Worm (Caenorhabditis elegans) whole organism, late embryonic: ENCODE measurements around the gene ugt-8.
A peak's percentile ranks its signal among the peaks of the same experiment; 100 is the strongest.

Experiments
- C08G9.2 ChIP-seq: sonication (generic microtip); optimal IDR thresholded peaks from 2 replicates; lab custom pipeline; 2016; ENCODE audit warnings: mild to moderate bottlenecking, missing genetic modification characterization, moderate library complexity, missing compliant biosample characterization
- F13H6.1 ChIP-seq: sonication (generic microtip); optimal IDR thresholded peaks from 2 replicates; lab custom pipeline; 2016; ENCODE audit warnings: missing genetic modification characterization, missing compliant biosample characterization
- T23F11.4 ChIP-seq: fragments of 200-800 bp; sonication (Bioruptor generic); optimal IDR thresholded peaks from 2 replicates; lab custom pipeline; 2018; ENCODE audit warnings: mild to moderate bottlenecking, missing genetic modification characterization, missing compliant biosample characterization
- ama-1 ChIP-seq: fragments of 150-350 bp; optimal IDR thresholded peaks from 2 replicates; lab custom pipeline; 2014
- ceh-14 ChIP-seq: sonication (generic microtip); optimal IDR thresholded peaks from 2 replicates; lab custom pipeline; 2016; ENCODE audit warnings: missing genotype, missing genetic modification characterization, missing compliant biosample characterization
- ceh-18 ChIP-seq: sonication (generic microtip); optimal IDR thresholded peaks from 2 replicates; lab custom pipeline; 2016; ENCODE audit warnings: missing genetic modification characterization, missing compliant biosample characterization
- ceh-22 ChIP-seq: sonication (generic microtip); optimal IDR thresholded peaks from 2 replicates; lab custom pipeline; 2017; ENCODE audit warnings: missing biosample characterization, missing genetic modification characterization
- ceh-24 ChIP-seq: sonication (generic microtip); optimal IDR thresholded peaks from 2 replicates; lab custom pipeline; 2016; ENCODE audit warnings: mild to moderate bottlenecking, missing genetic modification characterization, missing compliant biosample characterization
- ceh-30 ChIP-seq: fragments of 150-350 bp; optimal IDR thresholded peaks from 2 replicates; lab custom pipeline; 2014; ENCODE audit warnings: missing biosample characterization, missing genetic modification characterization
- ceh-34 ChIP-seq: sonication (generic microtip); optimal IDR thresholded peaks from 2 replicates; lab custom pipeline; 2016; ENCODE audit warnings: mild to moderate bottlenecking, missing genetic modification characterization, missing compliant biosample characterization
- ceh-45 ChIP-seq: fragments of 200-800 bp; sonication (Bioruptor generic); IDR thresholded peaks from 2 replicates; pipeline ENCODE4 v1.3.6; 2022; ENCODE audit warnings: missing genetic modification reagents, missing genetic modification characterization, missing compliant biosample characterization
- ceh-48 ChIP-seq: sonication (generic microtip); optimal IDR thresholded peaks from 2 replicates; lab custom pipeline; 2016; ENCODE audit warnings: missing genetic modification characterization, inconsistent platforms, missing compliant biosample characterization
- ceh-6 ChIP-seq: fragments of 200-800 bp; sonication (Bioruptor generic); optimal IDR thresholded peaks from 2 replicates; lab custom pipeline; 2018; ENCODE audit warnings: mild to moderate bottlenecking, missing genetic modification characterization, missing compliant biosample characterization
- ceh-9 ChIP-seq: sonication (generic microtip); optimal IDR thresholded peaks from 2 replicates; lab custom pipeline; 2016; ENCODE audit warnings: mild to moderate bottlenecking, missing genetic modification characterization, inconsistent platforms, missing compliant biosample characterization
- che-1 ChIP-seq: sonication (generic microtip); optimal IDR thresholded peaks from 2 replicates; lab custom pipeline; 2016; ENCODE audit warnings: mild to moderate bottlenecking, missing genetic modification characterization, missing compliant biosample characterization
- dmd-4 ChIP-seq: sonication (generic microtip); optimal IDR thresholded peaks from 2 replicates; lab custom pipeline; 2016; ENCODE audit warnings: borderline replicate concordance, missing genetic modification characterization, missing compliant biosample characterization
- dve-1 ChIP-seq: sonication (generic microtip); optimal IDR thresholded peaks from 2 replicates; lab custom pipeline; 2017; ENCODE audit warnings: antibody characterized with exemption, mild to moderate bottlenecking, missing genetic modification characterization, missing compliant biosample characterization
- elt-2 ChIP-seq: sonication (generic microtip); optimal IDR thresholded peaks from 2 replicates; lab custom pipeline; 2016; ENCODE audit warnings: missing genetic modification reagents, missing genetic modification characterization, missing compliant biosample characterization
- elt-4 ChIP-seq: sonication (generic microtip); optimal IDR thresholded peaks from 2 replicates; lab custom pipeline; 2016; ENCODE audit warnings: missing genetic modification characterization, missing compliant biosample characterization
- ets-4 ChIP-seq: sonication (generic microtip); optimal IDR thresholded peaks from 2 replicates; lab custom pipeline; 2016; ENCODE audit warnings: missing genetic modification characterization, missing compliant biosample characterization
- eyg-1 ChIP-seq: sonication (generic microtip); optimal IDR thresholded peaks from 2 replicates; lab custom pipeline; 2016; ENCODE audit warnings: missing genotype, missing genetic modification characterization, missing compliant biosample characterization
- fax-1 ChIP-seq: sonication (generic microtip); optimal IDR thresholded peaks from 2 replicates; lab custom pipeline; 2016; ENCODE audit warnings: missing genotype, missing genetic modification characterization, missing compliant biosample characterization
- hlh-15 ChIP-seq: sonication (generic microtip); optimal IDR thresholded peaks from 2 replicates; lab custom pipeline; 2016; ENCODE audit warnings: missing genetic modification characterization, missing compliant biosample characterization
- hlh-30 ChIP-seq: sonication (generic microtip); optimal IDR thresholded peaks from 2 replicates; lab custom pipeline; 2017; ENCODE audit warnings: antibody characterized with exemption, missing genetic modification characterization, missing compliant biosample characterization; ENCODE audit not compliant: insufficient read depth
- hlh-6 ChIP-seq: sonication (generic microtip); optimal IDR thresholded peaks from 2 replicates; lab custom pipeline; 2016; ENCODE audit warnings: missing genotype, missing genetic modification characterization, missing compliant biosample characterization
- hlh-8 ChIP-seq: sonication (generic microtip); optimal IDR thresholded peaks from 2 replicates; lab custom pipeline; 2016; ENCODE audit warnings: missing genotype, missing genetic modification characterization, missing compliant biosample characterization
- lin-11 ChIP-seq: fragments of 200-800 bp; sonication (Bioruptor generic); optimal IDR thresholded peaks from 2 replicates; lab custom pipeline; 2018; ENCODE audit warnings: mild to moderate bottlenecking, missing genetic modification characterization, missing compliant biosample characterization
- madf-2 ChIP-seq: sonication (generic microtip); optimal IDR thresholded peaks from 2 replicates; lab custom pipeline; 2017; ENCODE audit warnings: missing genetic modification characterization, missing compliant biosample characterization
- mec-3 ChIP-seq: sonication (generic microtip); optimal IDR thresholded peaks from 2 replicates; lab custom pipeline; 2016; ENCODE audit warnings: borderline replicate concordance, missing genetic modification characterization, missing compliant biosample characterization
- nfya-1 ChIP-seq: sonication (generic microtip); optimal IDR thresholded peaks from 2 replicates; lab custom pipeline; 2017; ENCODE audit warnings: missing genetic modification characterization, mild to moderate bottlenecking, missing compliant biosample characterization, antibody characterized with exemption, moderate library complexity
- nhr-232 ChIP-seq: sonication (generic microtip); optimal IDR thresholded peaks from 2 replicates; lab custom pipeline; 2016; ENCODE audit warnings: missing genetic modification characterization, missing compliant biosample characterization
- npax-4 ChIP-seq: sonication (generic microtip); optimal IDR thresholded peaks from 2 replicates; lab custom pipeline; 2016; ENCODE audit warnings: missing genetic modification characterization, missing compliant biosample characterization
- pqm-1 ChIP-seq: sonication (generic microtip); optimal IDR thresholded peaks from 2 replicates; lab custom pipeline; 2016; ENCODE audit warnings: missing genetic modification characterization, missing compliant biosample characterization
- pros-1 ChIP-seq: fragments of 150-350 bp; optimal IDR thresholded peaks from 2 replicates; lab custom pipeline; 2014; ENCODE audit warnings: missing biosample characterization, missing genetic modification reagents, missing genetic modification characterization
- ref-2 ChIP-seq: sonication (generic microtip); optimal IDR thresholded peaks from 2 replicates; lab custom pipeline; 2016; ENCODE audit warnings: missing genetic modification characterization, missing compliant biosample characterization
- rnt-1 ChIP-seq: sonication (generic microtip); optimal IDR thresholded peaks from 2 replicates; lab custom pipeline; 2016; ENCODE audit warnings: missing genetic modification characterization, missing compliant biosample characterization
- sdc-2 ChIP-seq: sonication (generic microtip); optimal IDR thresholded peaks from 2 replicates; lab custom pipeline; 2016; ENCODE audit warnings: missing genotype, missing genetic modification characterization, missing compliant biosample characterization
- sox-2 ChIP-seq: fragments of 200-800 bp; sonication (Bioruptor generic); IDR thresholded peaks from 2 replicates; pipeline ENCODE4 v1.3.6; 2022; ENCODE audit warnings: missing genetic modification reagents, missing genetic modification characterization, missing compliant biosample characterization
- sox-4 ChIP-seq: sonication (generic microtip); optimal IDR thresholded peaks from 2 replicates; lab custom pipeline; 2017; ENCODE audit warnings: mild to moderate bottlenecking, missing genetic modification characterization, inconsistent platforms, missing compliant biosample characterization
- tbx-2 ChIP-seq: sonication (generic microtip); optimal IDR thresholded peaks from 2 replicates; lab custom pipeline; 2016; ENCODE audit warnings: missing genetic modification characterization, missing compliant biosample characterization
- ttx-3 ChIP-seq: sonication (generic microtip); optimal IDR thresholded peaks from 2 replicates; lab custom pipeline; 2016; ENCODE audit warnings: missing genetic modification reagents, missing genetic modification characterization, missing compliant biosample characterization
- unc-3 ChIP-seq, 2 experiments: fragments of 200-800 bp in 1 of 2; sonication (Bioruptor generic) in 1 of 2; sonication (generic microtip) in 1 of 2; conservative IDR thresholded peaks in 1 of 2; optimal IDR thresholded peaks in 1 of 2; 2 replicates each; pipeline versions ENCODE4 v1.3.6 to Lab custom; 2016 to 2022; ENCODE audit warnings: missing compliant biosample characterization in 2 of 2, missing genetic modification characterization in 2 of 2, missing genetic modification reagents in 1 of 2
- unc-42 ChIP-seq: sonication (generic microtip); optimal IDR thresholded peaks from 2 replicates; lab custom pipeline; 2016; ENCODE audit warnings: missing genotype, missing genetic modification characterization, missing compliant biosample characterization
- unc-55 ChIP-seq: sonication (generic microtip); optimal IDR thresholded peaks from 2 replicates; lab custom pipeline; 2017; ENCODE audit warnings: missing biosample characterization, missing genetic modification reagents, missing genetic modification characterization
- unc-86 ChIP-seq: sonication (generic microtip); optimal IDR thresholded peaks from 2 replicates; lab custom pipeline; 2016; ENCODE audit warnings: missing genetic modification characterization, missing compliant biosample characterization
- zip-5 ChIP-seq: sonication (generic microtip); optimal IDR thresholded peaks from 2 replicates; lab custom pipeline; 2016; ENCODE audit warnings: missing genetic modification characterization, missing compliant biosample characterization
- ztf-16 ChIP-seq: sonication (generic microtip); optimal IDR thresholded peaks from 2 replicates; lab custom pipeline; 2017; ENCODE audit warnings: missing genetic modification characterization, missing compliant biosample characterization

ugt-8 gene

DNA sequence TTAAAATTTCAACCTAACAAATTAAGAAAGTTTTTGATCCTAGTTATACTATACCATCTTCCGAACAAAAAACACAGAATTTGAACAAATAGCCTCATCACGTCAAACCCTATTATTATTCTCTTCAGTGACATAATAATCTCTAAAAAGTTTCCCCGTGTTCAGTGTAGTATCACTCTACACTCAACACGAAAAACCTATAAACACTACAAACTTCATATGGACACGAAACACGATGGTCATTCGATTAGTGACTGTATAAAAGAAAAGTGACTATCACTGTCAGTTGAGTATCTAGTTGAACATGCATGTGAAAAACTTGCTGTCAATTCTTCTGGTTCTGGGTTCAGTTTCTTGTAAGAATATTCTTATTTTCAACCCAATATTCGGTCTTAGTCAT is at the start of gene ugt-8:
ugt-8 (plus strand) TSS at position 235 of the 400 bp plus-strand sequence.
- no peak for TF ChIP-seq ceh-6 (GFP tag; lab: Kevin White, UChicago)
- TF ChIP-seq C08G9.2 (tag; lab: Kevin White, UChicago): no peak
- no peak for TF ChIP-seq dve-1 (tag; lab: Kevin White, UChicago)
- no peak for TF ChIP-seq fax-1
- no peak for TF ChIP-seq ceh-48 (tag; lab: Kevin White, UChicago)
- no peak for TF ChIP-seq nfya-1 (tag; lab: Kevin White, UChicago)
- TF ChIP-seq ceh-9 (tag; lab: Kevin White, UChicago): no peak
- no peak for TF ChIP-seq ceh-34 (tag; lab: Kevin White, UChicago)
- no peak for TF ChIP-seq unc-55 (GFP tag; lab: Kevin White, UChicago)
- TF ChIP-seq ceh-24 (tag; lab: Kevin White, UChicago): no peak
- no peak for TF ChIP-seq ttx-3 (tag; lab: Kevin White, UChicago)
- no peak for TF ChIP-seq ref-2 (tag; lab: Kevin White, UChicago)
- no peak for TF ChIP-seq madf-2 (tag; lab: Kevin White, UChicago)

- TF ChIP-seq ceh-22 (tag; lab: Kevin White, UChicago): no peak
- TF ChIP-seq F13H6.1 (tag; lab: Kevin White, UChicago): no peak
- no peak for TF ChIP-seq sox-4 (tag; lab: Kevin White, UChicago)
- TF ChIP-seq ceh-48 (tag; lab: Kevin White, UChicago): no peak
- no peak for TF ChIP-seq lin-11 (tag; lab: Kevin White, UChicago)
- no peak for TF ChIP-seq pqm-1
- no peak for TF ChIP-seq ceh-45 (GFP tag; lab: Robert Waterston, UW)
- TF ChIP-seq ceh-9 (tag; lab: Kevin White, UChicago): no peak
- TF ChIP-seq che-1 (tag; lab: Kevin White, UChicago): no peak
- no peak for TF ChIP-seq nhr-232 (tag; lab: Kevin White, UChicago)
- no peak for TF ChIP-seq hlh-8
Observed at ce11 chrV:4857561-4857960, 46.2 kb upstream of the ugt-8 start.

- TF ChIP-seq sdc-2 (tag; lab: Kevin White, UChicago) (no peak), ztf-16 (tag; lab: Kevin White, UChicago) (no peak), rnt-1 (no peak), C08G9.2 (tag; lab: Kevin White, UChicago) (no peak), nhr-232 (tag; lab: Kevin White, UChicago) (no peak), zip-5 (tag; lab: Kevin White, UChicago) (no peak), dmd-4 (tag; lab: Kevin White, UChicago) (no peak), che-1 (tag; lab: Kevin White, UChicago) (no peak), F13H6.1 (tag; lab: Kevin White, UChicago) (no peak), pros-1 (tag; lab: Kevin White, UChicago) (no peak), ceh-48 (tag; lab: Kevin White, UChicago) (no peak), hlh-6 (tag; lab: Kevin White, UChicago) (peak; percentile 28), hlh-15 (no peak), nfya-1 (tag; lab: Kevin White, UChicago) (peak; percentile 43), ets-4 (tag; lab: Kevin White, UChicago) (no peak), eyg-1 (no peak), ceh-45 (GFP tag; lab: Robert Waterston, UW) (no peak), unc-55 (GFP tag; lab: Kevin White, UChicago) (peak; percentile 39), elt-2 (tag; lab: Kevin White, UChicago) (no peak), fax-1 (no peak), ceh-9 (tag; lab: Kevin White, UChicago) (no peak), ceh-18 (tag; lab: Kevin White, UChicago) (peak; percentile 25), madf-2 (tag; lab: Kevin White, UChicago) (no peak), tbx-2 (tag; lab: Kevin White, UChicago) (peak; percentile 21), hlh-30 (tag; lab: Kevin White, UChicago) (no peak), sox-2 (GFP tag; lab: Robert Waterston, UW) (no peak), npax-4 (tag; lab: Kevin White, UChicago) (no peak), unc-42 (tag; lab: Kevin White, UChicago) (peak; percentile 37), elt-4 (no peak), T23F11.4 (GFP tag; lab: Kevin White, UChicago) (no peak), dve-1 (tag; lab: Kevin White, UChicago) (no peak), unc-3 (GFP tag; conservative IDR thresholded peaks at IDR 0.05; lab: Robert Waterston, UW) (no peak), unc-3 (tag; optimal IDR thresholded peaks at IDR 0.05; lab: Kevin White, UChicago) (no peak), ama-1 (lab: Kevin White, UChicago) (no peak), ceh-30 (tag; lab: Kevin White, UChicago) (no peak), mec-3 (no peak), unc-86 (tag; lab: Kevin White, UChicago) (no peak), ceh-14 (tag; lab: Kevin White, UChicago) (no peak), ceh-34 (tag; lab: Kevin White, UChicago) (no peak)
Observed at ce11 chrV:4860525-4860924, 43.2 kb upstream of the ugt-8 start.
